Fruit fly (Drosophila melanogaster) Kc167 (cell line): ENCODE measurements around the gene CG12480.

Source experiments
- Sin3A ChIP-seq: fragments of >200 bp; optimal IDR thresholded peaks from 2 replicates; lab custom pipeline; 2018; ENCODE audit warnings: missing external identifiers
- h ChIP-seq: fragments of >200 bp; optimal IDR thresholded peaks from 3 replicates; lab custom pipeline; 2018; ENCODE audit warnings: missing external identifiers
- insv ChIP-seq: fragments of >200 bp; optimal IDR thresholded peaks from 3 replicates; lab custom pipeline; 2018; ENCODE audit warnings: missing external identifiers
- psq ChIP-seq: fragments of >200 bp; optimal IDR thresholded peaks from 2 replicates; lab custom pipeline; 2017; ENCODE audit warnings: missing external identifiers
- ttk ChIP-seq: sonication (Bioruptor generic); optimal IDR thresholded peaks from 2 replicates; lab custom pipeline; 2017; ENCODE audit warnings: missing external identifiers

dm6 chrX:14120213-14120612 lies 49.2 kb upstream of the CG12480 start:
- no peak for TF ChIP-seq psq (lab: Kevin White, UChicago)
- TF ChIP-seq h: no peak
- TF ChIP-seq Sin3A: no peak
- no peak for TF ChIP-seq insv (lab: Kevin White, UChicago)
- TF ChIP-seq ttk (lab: Kevin White, UChicago): no peak
